Worm (Caenorhabditis elegans) whole organism, L1 larva: ENCODE results near the gene C56E6.4.

ENCODE experiments used
- ces-1 ChIP-seq: fragments of 150-350 bp; optimal IDR thresholded peaks from 2 replicates; lab custom pipeline; 2014; ENCODE audit warnings: missing biosample characterization, missing genetic modification reagents, missing genetic modification characterization
- egl-27 ChIP-seq, 2 experiments: fragments of 150-350 bp in 1 of 2; sonication (generic microtip); optimal IDR thresholded peaks; 3 replicates each; lab custom pipeline; 2017 to 2018; ENCODE audit warnings: missing biosample characterization in 2 of 2, missing genetic modification characterization in 2 of 2, missing genetic modification reagents in 2 of 2
- elt-2 ChIP-seq: sonication (generic microtip); optimal IDR thresholded peaks from 2 replicates; lab custom pipeline; 2016; ENCODE audit warnings: missing genetic modification characterization, mild to moderate bottlenecking, inconsistent platforms, missing compliant biosample characterization, missing genetic modification reagents
- jun-1 ChIP-seq: fragments of 150-350 bp; optimal IDR thresholded peaks from 2 replicates; lab custom pipeline; 2014; ENCODE audit warnings: missing biosample characterization, missing genetic modification reagents, missing genetic modification characterization
- lin-13 ChIP-seq: fragments of 150-350 bp; optimal IDR thresholded peaks from 2 replicates; lab custom pipeline; 2014; ENCODE audit warnings: missing biosample characterization, missing genetic modification reagents, missing genetic modification characterization
- lin-14 ChIP-seq: fragments of 200-800 bp; sonication (Bioruptor generic); optimal IDR thresholded peaks from 2 replicates; lab custom pipeline; 2018; ENCODE audit warnings: mild to moderate bottlenecking, missing genetic modification characterization, moderate library complexity, missing compliant biosample characterization
- ztf-11 ChIP-seq, 2 experiments: sonication (generic microtip); optimal IDR thresholded peaks; 2 replicates each; lab custom pipeline; 2016 to 2017; ENCODE audit warnings: missing genetic modification characterization in 2 of 2, missing biosample characterization in 1 of 2, missing compliant biosample characterization in 1 of 2

- TF ChIP-seq ces-1 (GFP tag; lab: Kevin White, UChicago) = no peak
- TF ChIP-seq lin-14 (GFP tag; lab: Kevin White, UChicago) = peak; percentile 88
- no peak for TF ChIP-seq elt-2 (tag; lab: Kevin White, UChicago)
- peak in 1 of 2 experiments; percentile 54 for TF ChIP-seq ztf-11 (tag; optimal IDR thresholded peaks at IDR 0.05; lab: Kevin White, UChicago)
- no peak for TF ChIP-seq egl-27 (tag; optimal IDR thresholded peaks at IDR 0.05; lab: Kevin White, UChicago)
- TF ChIP-seq lin-13 = peak; percentile 33
- no peak for TF ChIP-seq jun-1 (tag; lab: Kevin White, UChicago)
Observed at ce11 chrII:6491817-6492452, 36.6 kb downstream of the C56E6.4 start, which contains the start of the genes T28D9.11 and T28D9.1.
